Worm (Caenorhabditis elegans): ENCODE results near the gene nstp-6.
A peak's percentile ranks its signal among the peaks of the same experiment; 100 is the strongest.

nstp-6 gene

DNA sequence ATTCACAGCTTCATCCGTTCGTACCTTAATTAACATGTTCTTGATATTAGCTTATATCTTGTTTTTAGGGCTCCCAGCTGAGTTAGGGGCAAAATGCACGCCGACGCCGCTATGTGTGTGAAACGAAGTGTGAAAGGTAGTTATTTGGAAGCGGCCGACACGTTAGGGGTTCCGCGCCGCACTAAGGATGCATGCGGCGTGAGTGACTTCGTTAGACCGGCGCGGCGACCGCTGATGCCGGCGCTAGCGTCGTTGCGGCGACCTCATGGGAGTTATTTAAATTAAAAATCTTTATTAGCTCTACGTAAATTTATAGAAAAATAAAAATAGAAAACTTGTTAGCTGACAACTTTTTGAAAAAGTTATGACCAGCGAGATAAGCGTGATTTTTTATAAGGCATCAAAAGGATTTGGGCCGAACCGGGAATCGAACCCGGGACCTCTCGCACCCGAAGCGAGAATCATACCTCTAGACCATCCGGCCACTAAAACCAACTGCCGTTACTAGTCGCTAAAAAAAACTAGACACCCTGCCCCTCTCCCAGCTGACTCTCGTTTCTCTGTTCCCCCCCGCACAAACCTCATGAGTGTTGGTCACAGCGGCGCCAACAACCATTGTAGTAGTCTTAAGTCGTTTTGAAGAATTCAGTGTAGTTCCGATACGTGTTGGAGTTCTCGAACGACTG lies 4.5 kb upstream of the nstp-6 start (continued):
- TF ChIP-seq bed-1 (GFP tag; IDR thresholded peaks at IDR 0.05) (no peak), Y53G8AR.9 (GFP tag; conservative IDR thresholded peaks at IDR 0.05) (peak; percentile 58; the same call in 1 of the 2 replicates), attf-3 (GFP tag; conservative IDR thresholded peaks at IDR 0.05) (no peak), somi-1 (GFP tag; optimal IDR thresholded peaks at IDR 0.05) (no peak), Y79H2A.3 (GFP tag; conservative IDR thresholded peaks at IDR 0.05) (no peak), hmg-1.2 (GFP tag; IDR thresholded peaks at IDR 0.05) (peak; percentile 73), F52B5.7 (tag; optimal IDR thresholded peaks at IDR 0.05) (peak; percentile 52), rcor-1 (GFP tag; IDR thresholded peaks at IDR 0.05) (no peak; the same call in 1 of the 2 replicates), nfya-1 (tag; optimal IDR thresholded peaks at IDR 0.05; ENCODE audit: borderline replicate concordance, insufficient read depth) (no peak), attf-6 (GFP tag; IDR thresholded peaks at IDR 0.05) (no peak), ztf-3 (GFP tag; optimal IDR thresholded peaks at IDR 0.05) (no peak), him-1 (tag; optimal IDR thresholded peaks at IDR 0.05) (peak; percentile 70), nhr-120 (GFP tag; IDR thresholded peaks at IDR 0.05) (no peak), nfya-2 (GFP tag; IDR thresholded peaks at IDR 0.05) (no peak), die-1 (tag; optimal IDR thresholded peaks at IDR 0.05) (peak; percentile 85), lin-35 (GFP tag; optimal IDR thresholded peaks at IDR 0.05) (no peak), tbp1 (GFP tag; optimal IDR thresholded peaks at IDR 0.05) (peak; percentile 96), egl-18 (GFP tag; IDR thresholded peaks at IDR 0.05) (no peak), tbx-9 (tag; optimal IDR thresholded peaks at IDR 0.05; ENCODE audit: borderline replicate concordance) (no peak), ccch-3 (GFP tag; optimal IDR thresholded peaks at IDR 0.05) (no peak), hlh-12 (tag; optimal IDR thresholded peaks at IDR 0.05) (peak; percentile 0), repo-1 (tag; optimal IDR thresholded peaks at IDR 0.05) (no peak), ceh-79 (tag; optimal IDR thresholded peaks at IDR 0.05) (peak; percentile 0), nhr-27 (tag; optimal IDR thresholded peaks at IDR 0.05) (no peak), sptf-2 (GFP tag; optimal IDR thresholded peaks at IDR 0.05) (no peak), hsf-1 (GFP tag; IDR thresholded peaks at IDR 0.05) (no peak), pha-4 (tag; optimal IDR thresholded peaks at IDR 0.05) (no peak), K12H6.12 (tag; optimal IDR thresholded peaks at IDR 0.05) (peak; percentile 18), snpc-3.4 (tag; optimal IDR thresholded peaks at IDR 0.05) (peak; percentile 65), lin-54 (GFP tag; optimal IDR thresholded peaks at IDR 0.05) (peak; percentile 47), C17E4.6 (GFP tag; IDR thresholded peaks at IDR 0.05) (no peak), ztf-6 (GFP tag; IDR thresholded peaks at IDR 0.05) (no peak), chd-7 (tag; optimal IDR thresholded peaks at IDR 0.05) (peak; percentile 59), Y95B8A.8 (GFP tag; IDR thresholded peaks at IDR 0.05) (no peak), akir-1 (GFP tag; optimal IDR thresholded peaks at IDR 0.05) (no peak), snpc-4 (GFP tag; optimal IDR thresholded peaks at IDR 0.05) (peak; percentile 78), snpc-4 (tag; optimal IDR thresholded peaks at IDR 0.05) (peak in 3 of 4 experiments; percentile 61 to 94 (median 87))

DNA sequence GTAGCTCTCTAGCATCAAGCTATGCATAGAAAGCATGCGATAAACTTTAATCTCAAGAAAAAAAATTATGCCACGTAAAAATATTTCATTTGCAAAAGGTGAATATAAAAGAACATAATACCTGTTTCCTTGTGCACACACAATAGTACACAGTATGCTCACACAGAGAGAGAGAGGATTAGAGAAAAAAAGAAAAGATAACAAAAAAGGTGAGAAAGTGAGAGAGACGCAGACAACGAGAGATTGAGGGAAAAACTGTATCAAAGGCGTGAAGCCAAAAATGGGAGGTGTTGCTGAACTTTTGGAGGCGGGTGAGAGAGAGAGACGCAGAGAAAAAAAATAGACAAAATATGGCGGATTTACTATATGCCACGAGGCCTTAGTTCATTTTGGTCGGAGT lies 915 bp upstream of the nstp-6 start:
- TF ChIP-seq somi-1 (GFP tag; optimal IDR thresholded peaks at IDR 0.05) (no peak), nhr-80 (tag; optimal IDR thresholded peaks at IDR 0.05) (peak; percentile 62), mcd-1 (GFP tag; IDR thresholded peaks at IDR 0.05) (0 out of 2 replicates have a peak, but pooled peaks have one; percentile 10), hmg-1.2 (GFP tag; IDR thresholded peaks at IDR 0.05) (peak; percentile 79), attf-5 (GFP tag; optimal IDR thresholded peaks at IDR 0.05) (peak; percentile 36)

Measured in whole organism, young adult.